Fruit fly (Drosophila melanogaster) S2 (cell line): Measurements from ENCODE around the gene CG3918.
"Not testable (repeated sequence)": the region's sequence is repeated elsewhere in the genome, so short reads cannot be mapped to it uniquely, and the experiment has no call there.

Experiments used
- CG8478 ChIP-seq: fragments of >200 bp; optimal IDR thresholded peaks from 2 replicates; lab custom pipeline; 2018
- CTCF ChIP-seq, 2 experiments: fragments of >200 bp; optimal IDR thresholded peaks; 2 replicates each; lab custom pipeline; 2018

Gene CG3918

DNA sequence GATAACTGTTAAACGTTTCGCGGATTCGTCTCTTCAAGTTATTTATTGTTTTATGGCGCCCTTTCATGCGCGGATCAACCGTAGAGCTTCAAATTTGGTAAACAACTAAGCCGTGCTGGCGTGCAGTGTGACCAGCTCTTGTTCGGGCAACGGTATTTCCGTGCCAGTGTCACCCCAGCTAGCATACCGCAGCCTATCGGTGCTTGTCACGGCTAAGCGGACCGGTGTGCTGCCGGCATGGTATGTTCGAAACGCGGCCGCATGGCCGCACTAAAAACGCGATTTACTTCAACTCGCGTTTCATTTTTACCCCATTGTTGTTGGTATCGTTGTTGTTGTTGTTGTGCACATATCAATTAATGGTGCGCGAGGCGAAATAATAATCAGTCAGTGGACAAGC is at the start of gene CG3918, which contains the start of gene CG42340:
TSS of gene CG3918 (plus strand) at position 248 of the 400 bp plus-strand sequence.
TSS of gene CG42340 (minus strand) at position 107 of the 400 bp plus-strand sequence.
- TF ChIP-seq CTCF (optimal IDR thresholded peaks at IDR 0.05; lab: Kevin White, UChicago) (peak; percentile 53 to 61), CG8478 (lab: Kevin White, UChicago) (no peak)

DNA sequence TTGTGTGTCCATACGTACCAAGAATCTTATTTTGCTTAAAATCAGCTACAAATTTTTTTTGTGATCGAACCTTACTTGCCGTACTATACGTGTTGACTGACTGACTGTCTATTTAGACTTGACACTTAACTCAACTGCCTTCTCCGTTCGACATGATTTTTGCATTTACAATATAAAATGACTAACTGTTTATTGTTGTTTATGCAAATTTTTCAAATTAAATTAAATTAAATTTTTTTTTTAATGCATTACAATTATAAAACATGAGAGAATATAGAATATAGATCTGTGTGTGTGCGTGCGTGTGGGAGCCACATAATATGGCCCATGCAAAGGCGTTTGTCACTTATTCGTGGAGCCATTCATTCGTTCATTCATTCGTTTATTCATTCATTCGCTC is 47.4 kb upstream of the CG3918 start, which contains the start of gene CG33666:
TSS of gene CG33666 (minus strand) at position 101 of the 400 bp plus-strand sequence.
- TF ChIP-seq CG8478 (lab: Kevin White, UChicago); CTCF (optimal IDR thresholded peaks at IDR 0.05; lab: Kevin White, UChicago): not testable (repeated sequence)

DNA sequence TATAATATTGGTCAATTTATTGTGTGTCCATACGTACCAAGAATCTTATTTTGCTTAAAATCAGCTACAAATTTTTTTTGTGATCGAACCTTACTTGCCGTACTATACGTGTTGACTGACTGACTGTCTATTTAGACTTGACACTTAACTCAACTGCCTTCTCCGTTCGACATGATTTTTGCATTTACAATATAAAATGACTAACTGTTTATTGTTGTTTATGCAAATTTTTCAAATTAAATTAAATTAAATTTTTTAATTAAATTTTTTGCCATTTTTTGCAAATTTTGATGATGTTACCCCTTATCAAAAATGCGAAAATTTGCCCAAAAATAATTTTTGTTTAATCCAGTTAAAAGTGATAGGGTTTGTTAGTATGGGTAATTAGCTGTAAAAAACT is 45.5 kb upstream of the CG3918 start, which contains the start of gene CG33665:
TSS of gene CG33665 (minus strand) at position 101 of the 400 bp plus-strand sequence.
- TF ChIP-seq CTCF (optimal IDR thresholded peaks at IDR 0.05; lab: Kevin White, UChicago); CG8478 (lab: Kevin White, UChicago): not testable (repeated sequence)

DNA sequence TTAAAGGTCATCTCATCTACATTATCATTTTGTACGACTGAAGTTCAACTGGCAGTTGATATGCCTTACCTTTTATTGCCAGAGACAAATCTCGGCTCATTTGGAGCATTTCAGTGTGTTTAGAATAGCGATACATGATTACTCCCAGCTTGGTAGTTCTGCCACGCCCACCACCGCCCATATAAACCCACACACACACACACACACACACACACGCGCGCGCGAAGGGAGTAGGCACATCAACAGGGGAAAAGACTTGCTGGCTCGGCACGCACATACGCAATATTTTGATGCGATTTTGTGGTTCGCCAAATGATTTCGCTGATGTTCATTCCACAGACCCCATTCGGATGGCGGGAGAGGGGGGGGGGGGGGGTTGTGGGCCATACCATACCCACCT is 11.1 kb upstream of the CG3918 start:
- no peak for TF ChIP-seq CTCF (optimal IDR thresholded peaks at IDR 0.05; lab: Kevin White, UChicago)
- TF ChIP-seq CG8478 (lab: Kevin White, UChicago) = no peak

DNA sequence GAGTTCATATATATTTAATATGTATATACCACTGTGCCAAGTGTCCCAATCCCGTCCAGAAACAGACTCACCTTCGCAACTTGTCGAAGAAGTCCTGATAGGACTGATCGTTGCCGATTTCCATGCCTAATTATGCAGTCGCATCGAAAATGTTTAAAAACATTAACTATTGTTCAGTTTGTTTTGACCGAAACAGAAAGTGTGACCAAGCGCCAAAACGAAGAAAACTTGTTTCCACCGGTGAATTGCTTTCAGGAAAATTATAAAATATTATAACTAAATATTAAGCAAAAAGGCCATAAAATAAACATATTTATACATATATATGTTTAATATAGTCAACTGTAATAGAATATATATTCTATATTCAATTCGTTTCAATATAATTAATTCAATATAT is 3.4 kb downstream of the CG3918 start, which contains the start of gene CG3342:
TSS of gene CG3342 (minus strand) at position 209 of the 400 bp plus-strand sequence.
- TF ChIP-seq CTCF (optimal IDR thresholded peaks at IDR 0.05; lab: Kevin White, UChicago) = no peak
- no peak for TF ChIP-seq CG8478 (lab: Kevin White, UChicago)

DNA sequence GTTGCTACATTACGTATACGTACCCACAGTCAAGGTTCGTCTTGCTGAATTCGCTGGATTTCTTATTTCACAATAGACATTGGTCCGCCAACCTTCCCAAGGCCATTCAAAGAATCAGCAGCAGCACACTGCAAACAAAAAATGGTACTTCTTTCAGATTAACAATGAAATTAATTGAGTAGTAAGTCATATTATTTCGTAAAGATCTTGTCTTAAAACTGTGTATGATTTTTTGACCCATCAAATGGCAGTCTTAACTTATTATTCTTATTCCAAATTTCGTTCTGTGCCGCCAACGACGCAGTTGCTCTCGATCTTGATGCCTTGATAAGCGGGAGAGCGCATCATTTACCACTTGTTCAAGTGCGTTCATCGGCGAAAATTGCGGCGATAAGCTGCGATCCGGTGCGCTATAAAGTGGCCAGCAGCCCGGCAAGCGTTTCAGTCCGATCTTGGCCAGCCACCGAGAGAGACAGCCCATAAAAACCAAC is 4.3 kb downstream of the CG3918 start, which contains the start of gene Agxt:
TSS of gene Agxt (plus strand) at position 441 of the 491 bp plus-strand sequence.
- TF ChIP-seq CG8478 (lab: Kevin White, UChicago) (no peak), CTCF (optimal IDR thresholded peaks at IDR 0.05; lab: Kevin White, UChicago) (no peak)

DNA sequence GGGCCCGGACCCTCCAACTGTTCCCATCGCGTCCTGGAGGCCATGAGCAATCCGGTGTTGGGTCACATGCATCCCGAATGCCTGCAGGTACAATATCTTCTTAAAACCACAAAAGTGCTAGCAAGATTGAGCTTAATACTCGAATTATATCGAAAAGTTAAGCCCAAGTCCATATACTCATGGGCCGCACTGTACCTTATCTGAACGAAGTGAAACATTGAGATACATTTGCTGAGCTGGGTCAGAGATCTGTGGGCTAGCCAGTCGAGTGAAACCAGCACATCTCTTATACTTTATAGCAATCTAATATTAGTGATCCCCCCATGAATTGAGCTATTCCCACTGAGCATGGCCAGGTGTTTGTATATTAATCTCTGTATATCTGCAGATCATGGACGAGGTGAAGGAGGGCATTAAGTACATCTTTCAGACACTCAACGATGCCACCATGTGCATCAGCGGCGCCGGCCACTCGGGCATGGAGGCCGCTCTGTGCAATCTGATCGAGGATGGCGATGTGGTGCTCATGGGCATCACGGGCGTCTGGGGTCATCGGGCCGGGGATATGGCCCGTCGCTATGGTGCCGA is 5.0 kb downstream of the CG3918 start:
- TF ChIP-seq CG8478 (lab: Kevin White, UChicago) (no peak), CTCF (optimal IDR thresholded peaks at IDR 0.05; lab: Kevin White, UChicago) (no peak)

DNA sequence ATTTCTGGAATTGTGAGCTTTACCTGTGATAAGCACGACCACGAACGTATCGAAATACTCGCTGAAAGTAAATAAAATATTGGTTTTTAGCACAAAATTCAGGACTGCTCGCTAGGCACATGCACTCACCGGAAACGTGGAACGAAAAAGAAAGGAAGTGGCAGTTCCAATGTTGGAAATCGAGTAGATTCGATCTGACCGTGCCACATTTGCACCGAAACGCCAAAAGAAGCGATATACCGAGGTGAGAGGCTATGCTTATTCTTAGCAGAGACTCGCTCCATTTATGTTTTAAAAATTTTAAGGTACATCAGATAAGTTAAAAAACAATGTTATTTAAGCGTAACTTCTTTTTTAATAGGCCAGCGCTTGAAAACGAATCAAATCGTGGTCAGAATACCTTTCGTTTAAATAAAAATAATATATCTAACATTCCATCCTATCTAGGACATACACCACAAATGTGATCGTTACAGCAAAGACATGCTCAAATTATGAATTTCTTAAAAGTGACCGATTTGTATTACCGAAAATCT is 8.9 kb downstream of the CG3918 start, which contains the start of gene RpL7A:
TSS of gene RpL7A (minus strand) at position 248 of the 536 bp plus-strand sequence.
- TF ChIP-seq CTCF (optimal IDR thresholded peaks at IDR 0.05; lab: Kevin White, UChicago) = no peak
- no peak for TF ChIP-seq CG8478 (lab: Kevin White, UChicago)

DNA sequence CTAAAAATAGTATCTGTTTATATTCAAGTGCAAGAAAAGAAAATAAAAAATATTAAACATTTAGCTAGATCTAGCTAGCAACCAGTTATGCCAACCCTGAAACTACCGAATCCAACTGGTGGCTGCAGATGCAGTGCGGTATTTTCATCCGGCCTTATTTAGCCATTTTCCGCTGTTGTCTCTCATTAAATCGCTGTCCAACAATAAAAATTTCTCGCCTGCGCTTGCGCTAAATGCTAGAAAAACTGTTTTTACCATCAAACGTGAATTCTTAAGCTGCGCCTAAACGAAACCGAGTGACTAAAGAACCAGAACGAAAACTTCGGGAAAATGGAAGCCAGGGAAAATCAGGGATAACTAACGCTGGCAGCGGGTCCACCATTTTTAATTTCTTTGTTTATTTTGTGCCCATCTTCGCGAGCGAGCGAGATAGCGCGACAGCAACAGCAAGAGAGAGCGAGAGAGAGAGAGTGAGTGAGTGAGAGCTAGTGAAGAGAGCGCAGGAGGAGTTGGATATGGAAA is 9.6 kb downstream of the CG3918 start, which contains the start of gene dx:
TSS of gene dx (plus strand) at position 164 of the 522 bp plus-strand sequence.
- TF ChIP-seq CG8478 (lab: Kevin White, UChicago) (no peak), CTCF (optimal IDR thresholded peaks at IDR 0.05; lab: Kevin White, UChicago) (peak in 1 of 2 experiments; percentile 5)

DNA sequence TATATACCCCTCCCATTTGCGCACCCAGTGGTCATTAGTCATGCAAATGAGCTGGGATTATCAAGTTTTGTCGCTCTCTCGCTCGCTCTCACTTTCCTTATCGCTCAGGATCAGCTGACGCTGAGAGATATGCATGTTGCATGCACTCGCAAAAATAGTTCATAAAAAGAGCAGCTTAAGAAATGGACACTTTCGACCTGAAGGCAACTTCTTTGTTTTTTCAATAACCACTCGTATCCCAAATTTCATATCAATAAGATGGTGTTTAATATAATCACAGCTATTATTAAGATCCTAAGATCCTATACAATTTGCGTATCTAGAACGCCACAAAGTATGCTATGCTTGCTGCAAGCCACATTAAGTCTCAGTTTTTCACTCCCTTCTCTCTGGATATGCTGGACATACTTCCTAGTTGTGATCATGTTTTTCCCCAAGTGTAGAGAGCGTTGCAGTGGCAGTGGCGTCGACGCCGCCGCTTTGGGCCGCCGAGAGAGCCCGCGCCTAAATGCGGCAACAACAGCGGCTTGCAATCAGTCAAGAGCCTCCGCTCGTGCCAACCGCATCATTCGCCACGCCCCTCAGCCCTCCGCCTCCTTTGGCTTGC is 16.1 kb downstream of the CG3918 start, which contains the start of gene CG34417:
TSS of gene CG34417 (plus strand) at position 557 of the 607 bp plus-strand sequence.
- TF ChIP-seq CTCF (optimal IDR thresholded peaks at IDR 0.05; lab: Kevin White, UChicago) (no peak), CG8478 (lab: Kevin White, UChicago) (no peak)

DNA sequence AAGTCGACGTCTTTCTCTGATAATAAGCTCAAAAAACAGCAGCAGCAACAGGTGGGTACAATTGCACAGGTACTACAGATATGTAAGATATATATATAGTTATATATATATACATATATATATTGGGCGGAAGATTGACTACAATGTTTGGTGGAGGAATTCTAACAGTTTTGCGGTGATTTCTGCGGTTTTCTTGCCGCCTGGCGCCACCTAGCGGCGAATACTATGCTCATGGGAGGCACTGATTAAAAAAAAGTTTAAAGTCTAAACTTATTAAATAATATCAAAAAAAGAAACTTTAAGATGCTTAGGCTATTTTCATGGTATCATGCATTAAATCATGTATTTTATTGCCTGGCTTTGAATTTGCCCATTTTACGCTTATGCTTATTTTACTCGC is 17.0 kb downstream of the CG3918 start:
- TF ChIP-seq CTCF (optimal IDR thresholded peaks at IDR 0.05; lab: Kevin White, UChicago) (peak in 1 of 2 experiments; percentile 68), CG8478 (lab: Kevin White, UChicago) (no peak)

DNA sequence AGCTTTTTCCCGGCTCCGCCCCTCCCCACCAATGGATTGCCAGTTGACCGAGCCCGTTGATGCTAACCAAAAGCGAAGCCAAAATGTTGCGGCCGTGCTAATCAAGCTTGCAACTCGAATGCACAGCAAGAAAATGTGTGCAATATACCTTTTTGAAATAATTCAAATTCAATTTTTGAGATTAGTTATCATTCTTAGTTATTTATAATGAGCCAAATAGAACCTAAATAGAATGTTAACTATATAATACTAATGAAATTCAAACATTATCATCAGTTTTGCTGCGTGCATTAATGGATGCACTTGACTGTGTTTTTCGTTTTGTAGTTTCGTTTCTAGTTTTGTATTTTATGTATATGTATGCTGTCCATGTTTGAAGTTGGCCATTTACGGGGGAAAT is 18.1 kb downstream of the CG3918 start:
- TF ChIP-seq CTCF (optimal IDR thresholded peaks at IDR 0.05; lab: Kevin White, UChicago) (no peak), CG8478 (lab: Kevin White, UChicago) (no peak)

DNA sequence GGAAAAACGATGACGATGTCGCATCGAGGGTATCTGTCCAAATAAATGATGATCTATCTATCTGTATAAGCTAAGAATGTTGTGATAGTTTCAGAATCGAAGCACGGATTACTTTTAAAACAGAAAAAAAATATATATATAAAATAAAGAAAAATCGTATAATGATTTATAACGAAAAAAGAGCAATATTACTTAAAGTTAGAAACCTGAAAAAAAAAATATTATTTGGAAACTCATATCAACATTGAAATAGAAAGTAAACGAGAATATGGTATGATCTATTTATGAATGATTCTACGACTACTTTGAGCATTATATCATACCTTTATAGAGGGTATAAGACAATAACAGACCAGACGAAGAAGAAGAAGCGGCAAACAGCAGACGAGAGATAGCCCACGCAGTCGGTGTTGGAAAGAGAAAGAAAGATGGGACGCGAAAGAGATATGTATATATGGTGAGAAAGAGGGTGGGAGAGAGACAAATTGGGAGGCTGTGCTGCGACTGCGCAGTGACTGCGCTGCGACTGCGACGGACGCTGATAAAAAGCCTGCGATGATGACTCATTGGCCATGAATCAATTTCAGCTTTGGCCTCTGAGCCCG is 19.4 kb downstream of the CG3918 start:
- TF ChIP-seq CTCF (optimal IDR thresholded peaks at IDR 0.05; lab: Kevin White, UChicago) (no peak), CG8478 (lab: Kevin White, UChicago) (no peak)

DNA sequence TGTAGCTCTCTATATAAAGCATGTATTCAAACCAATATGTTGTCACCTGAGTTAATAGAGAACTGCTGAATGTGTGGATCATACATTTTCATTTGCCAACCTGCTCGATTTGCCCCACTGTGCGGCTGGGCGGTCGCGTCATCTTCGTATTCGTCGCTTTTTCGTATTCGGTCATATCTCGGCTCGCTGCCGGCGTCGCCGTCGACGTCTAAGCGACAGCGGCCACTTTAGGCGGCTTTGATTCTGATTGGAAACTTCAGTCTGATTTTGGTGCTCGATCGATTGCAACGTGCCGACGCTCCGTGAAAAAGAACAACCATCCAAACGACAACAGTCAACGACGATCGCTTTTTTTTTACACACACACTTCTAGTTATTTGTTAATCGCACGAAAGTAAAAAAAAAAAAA is 21.6 kb downstream of the CG3918 start:
- no peak for TF ChIP-seq CTCF (optimal IDR thresholded peaks at IDR 0.05; lab: Kevin White, UChicago)
- no peak for TF ChIP-seq CG8478 (lab: Kevin White, UChicago)
